Worm (Caenorhabditis elegans) whole organism, mixed stage, embryonic: ENCODE data around the gene ncap-1.

Experiments used
- M03D4.4 ChIP-seq: sonication (generic microtip); optimal IDR thresholded peaks from 2 replicates; lab custom pipeline; 2017; ENCODE audit warnings: mild to moderate bottlenecking, missing genetic modification characterization, missing compliant biosample characterization
- bed-3 ChIP-seq: fragments of 200-800 bp; sonication (Bioruptor generic); optimal IDR thresholded peaks from 3 replicates; lab custom pipeline; 2018; ENCODE audit warnings: mild to moderate bottlenecking, missing genetic modification characterization, moderate library complexity, missing compliant biosample characterization
- blmp-1 ChIP-seq: fragments of 150-350 bp; optimal IDR thresholded peaks from 2 replicates; lab custom pipeline; 2014; ENCODE audit warnings: missing biosample characterization, missing genetic modification characterization
- ceh-39 ChIP-seq: fragments of 150-350 bp; optimal IDR thresholded peaks from 2 replicates; lab custom pipeline; 2014; ENCODE audit warnings: missing biosample characterization, missing genetic modification characterization
- ceh-43 ChIP-seq: fragments of 200-800 bp; sonication (Bioruptor generic); optimal IDR thresholded peaks from 2 replicates; lab custom pipeline; 2018; ENCODE audit warnings: mild to moderate bottlenecking, missing genetic modification characterization, moderate library complexity, missing compliant biosample characterization
- ceh-83 ChIP-seq: fragments of 200-800 bp; sonication (Bioruptor generic); optimal IDR thresholded peaks from 2 replicates; lab custom pipeline; 2018; ENCODE audit warnings: mild to moderate bottlenecking, missing genetic modification characterization, missing compliant biosample characterization
- ces-1 ChIP-seq: fragments of 150-350 bp; optimal IDR thresholded peaks from 2 replicates; lab custom pipeline; 2014; ENCODE audit warnings: missing biosample characterization, missing genetic modification reagents, missing genetic modification characterization
- cnd-1 ChIP-seq: fragments of 200-800 bp; sonication (Bioruptor generic); optimal IDR thresholded peaks from 2 replicates; lab custom pipeline; 2018; ENCODE audit warnings: mild to moderate bottlenecking, missing genetic modification characterization, missing compliant biosample characterization
- drap-1 ChIP-seq: fragments of 200-800 bp; sonication (Bioruptor generic); optimal IDR thresholded peaks from 3 replicates; lab custom pipeline; 2018; ENCODE audit warnings: mild to moderate bottlenecking, missing genetic modification characterization, missing compliant biosample characterization
- elt-1 ChIP-seq: sonication (generic microtip); optimal IDR thresholded peaks from 2 replicates; lab custom pipeline; 2017; ENCODE audit warnings: missing genetic modification characterization, mild to moderate bottlenecking, missing compliant biosample characterization, antibody characterized with exemption, moderate library complexity, borderline replicate concordance; ENCODE audit not compliant: insufficient read depth
- flh-1 ChIP-seq: fragments of 200-800 bp; sonication (Bioruptor generic); optimal IDR thresholded peaks from 2 replicates; lab custom pipeline; 2018; ENCODE audit warnings: mild to moderate bottlenecking, missing genetic modification characterization, moderate library complexity, missing compliant biosample characterization
- ham-2 ChIP-seq: fragments of 200-800 bp; sonication (Bioruptor generic); optimal IDR thresholded peaks from 2 replicates; lab custom pipeline; 2018; ENCODE audit warnings: mild to moderate bottlenecking, missing genetic modification characterization, missing compliant biosample characterization
- hlh-1 ChIP-seq: fragments of 150-350 bp; optimal IDR thresholded peaks from 2 replicates; lab custom pipeline; 2014; ENCODE audit warnings: missing biosample characterization, missing genetic modification reagents, missing genetic modification characterization
- lin-13 ChIP-seq: fragments of 150-350 bp; optimal IDR thresholded peaks from 2 replicates; lab custom pipeline; 2014; ENCODE audit warnings: missing biosample characterization, missing genetic modification characterization
- lsy-2 ChIP-seq: fragments of 150-350 bp; optimal IDR thresholded peaks from 2 replicates; lab custom pipeline; 2014; ENCODE audit warnings: missing biosample characterization, missing genetic modification characterization
- mab-5 ChIP-seq: fragments of 150-350 bp; optimal IDR thresholded peaks from 2 replicates; lab custom pipeline; 2014; ENCODE audit warnings: missing biosample characterization, missing genetic modification characterization
- mep-1 ChIP-seq: fragments of 150-350 bp; optimal IDR thresholded peaks from 2 replicates; lab custom pipeline; 2017; ENCODE audit warnings: missing biosample characterization, missing genetic modification reagents, missing genetic modification characterization, inconsistent platforms
- mls-2 ChIP-seq: sonication (generic microtip); optimal IDR thresholded peaks from 2 replicates; lab custom pipeline; 2016; ENCODE audit warnings: mild to moderate bottlenecking, missing genetic modification characterization, moderate library complexity, missing compliant biosample characterization
- nhr-12 ChIP-seq: fragments of 150-350 bp; optimal IDR thresholded peaks from 2 replicates; lab custom pipeline; 2014; ENCODE audit warnings: missing biosample characterization, missing genetic modification characterization
- nhr-2 ChIP-seq: fragments of 150-350 bp; optimal IDR thresholded peaks from 2 replicates; lab custom pipeline; 2014; ENCODE audit warnings: missing biosample characterization, missing genetic modification characterization
- nhr-237 ChIP-seq: fragments of 150-350 bp; optimal IDR thresholded peaks from 2 replicates; lab custom pipeline; 2014; ENCODE audit warnings: missing biosample characterization, missing genetic modification characterization
- nhr-76 ChIP-seq: sonication (generic microtip); optimal IDR thresholded peaks from 2 replicates; lab custom pipeline; 2017; ENCODE audit warnings: missing biosample characterization, missing genetic modification characterization
- pha-4 ChIP-seq: fragments of 150-350 bp; optimal IDR thresholded peaks from 2 replicates; lab custom pipeline; 2018; ENCODE audit warnings: missing biosample characterization, missing genetic modification reagents, missing genetic modification characterization
- sem-2 ChIP-seq: fragments of 200-800 bp; sonication (Bioruptor generic); optimal IDR thresholded peaks from 2 replicates; lab custom pipeline; 2018; ENCODE audit warnings: mild to moderate bottlenecking, missing genetic modification characterization, missing compliant biosample characterization
- snpc-4 ChIP-seq: fragments of 150-350 bp; optimal IDR thresholded peaks from 2 replicates; lab custom pipeline; 2014; ENCODE audit warnings: missing biosample characterization, missing genetic modification characterization
- sptf-1 ChIP-seq: sonication (generic microtip); optimal IDR thresholded peaks from 2 replicates; lab custom pipeline; 2017; ENCODE audit warnings: mild to moderate bottlenecking, missing genetic modification characterization, moderate library complexity, missing compliant biosample characterization
- tbx-8 ChIP-seq: fragments of 200-800 bp; sonication (Bioruptor generic); optimal IDR thresholded peaks from 2 replicates; lab custom pipeline; 2018; ENCODE audit warnings: mild to moderate bottlenecking, missing genetic modification characterization, moderate library complexity, missing compliant biosample characterization
- unc-39 ChIP-seq: fragments of 150-350 bp; optimal IDR thresholded peaks from 2 replicates; lab custom pipeline; 2014; ENCODE audit warnings: missing biosample characterization, missing genetic modification characterization
- unc-62 ChIP-seq: fragments of 150-350 bp; optimal IDR thresholded peaks from 2 replicates; lab custom pipeline; 2014; ENCODE audit warnings: missing biosample characterization, missing genetic modification reagents, missing genetic modification characterization
- zip-8 ChIP-seq: fragments of 150-350 bp; optimal IDR thresholded peaks from 2 replicates; lab custom pipeline; 2014; ENCODE audit warnings: missing biosample characterization, missing genetic modification characterization
- ztf-11 ChIP-seq: fragments of 150-350 bp; optimal IDR thresholded peaks from 2 replicates; lab custom pipeline; 2014; ENCODE audit warnings: missing biosample characterization, missing genetic modification characterization

Gene ncap-1

DNA sequence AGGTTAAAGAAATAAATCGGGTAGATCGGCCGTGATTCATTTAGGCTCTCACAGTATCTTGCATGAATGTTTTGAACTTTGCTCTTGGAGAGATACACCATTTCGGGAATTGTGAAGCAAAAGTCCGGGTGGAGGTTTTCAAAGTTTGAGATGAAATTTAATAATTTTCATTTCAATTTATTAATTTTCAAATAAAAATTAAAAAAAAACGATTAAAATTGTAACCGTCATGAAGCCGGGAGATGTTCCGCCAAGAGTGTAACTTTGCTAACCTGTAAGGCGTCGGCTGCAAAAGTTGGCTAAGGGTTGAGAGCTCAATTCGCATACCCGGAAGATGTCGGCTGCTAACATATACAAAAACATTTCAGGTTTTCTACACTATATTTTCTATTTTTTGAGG, 15.2 kb upstream of the ncap-1 start, which contains the start of gene irld-67:
Gene irld-67, minus strand, starts transcription at position 101 of the 400 bp plus-strand sequence.
- TF ChIP-seq ces-1: no peak
- TF ChIP-seq mep-1: no peak
- no peak for TF ChIP-seq ceh-39 (tag; lab: Kevin White, UChicago)
- TF ChIP-seq snpc-4 (tag; lab: Kevin White, UChicago): no peak
- no peak for TF ChIP-seq blmp-1 (tag; lab: Kevin White, UChicago)
- TF ChIP-seq sem-2: no peak

DNA sequence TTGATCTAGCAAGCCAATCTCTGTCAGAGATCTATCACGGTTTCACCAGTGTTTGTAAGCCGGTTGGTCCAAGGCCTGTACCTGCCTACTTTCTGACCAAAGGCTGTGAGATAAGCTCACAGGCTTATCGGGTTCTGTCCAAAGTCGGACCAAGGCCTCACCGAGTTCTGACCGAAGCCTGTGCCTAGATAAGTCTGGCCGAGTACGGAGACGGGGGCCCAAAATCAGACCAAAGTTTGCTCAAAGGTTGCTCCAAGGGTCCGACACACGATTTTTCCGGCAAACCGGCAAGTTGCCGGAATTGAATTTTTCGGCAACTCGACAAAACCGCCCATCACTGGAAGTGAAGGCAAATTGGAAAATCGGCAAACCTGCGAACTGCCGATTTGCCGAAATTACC, 12.4 kb upstream of the ncap-1 start:
- TF ChIP-seq sem-2 (no peak), lin-13 (no peak), sptf-1 (tag; lab: Kevin White, UChicago) (no peak), ces-1 (no peak)

DNA sequence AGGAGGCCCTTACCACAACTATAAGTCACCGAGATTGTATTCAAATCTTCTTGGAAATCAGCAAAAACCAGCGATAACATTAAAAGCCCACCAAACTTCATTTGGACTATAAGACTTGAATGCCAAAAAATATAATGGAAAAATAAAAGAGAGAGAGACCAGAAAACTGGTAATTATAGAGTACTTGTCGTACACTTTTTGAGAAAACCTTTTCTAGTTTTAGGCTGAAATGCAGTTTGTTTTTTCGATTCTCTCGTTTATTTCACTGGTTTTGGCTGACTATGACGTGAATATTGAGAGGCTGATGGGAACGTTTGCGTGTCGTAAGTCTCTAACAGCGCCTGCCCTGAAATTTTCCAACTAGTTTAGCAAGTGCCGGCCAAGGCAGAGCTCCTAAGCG, 11.4 kb upstream of the ncap-1 start, which contains the start of the genes irld-64 and irld-63:
Gene irld-64, minus strand, starts transcription at position 101 of the 400 bp plus-strand sequence.
Gene irld-63, plus strand, starts transcription at position 230 of the 400 bp plus-strand sequence.
- TF ChIP-seq lsy-2 (tag; lab: Kevin White, UChicago) (no peak), ceh-83 (GFP tag; lab: Kevin White, UChicago) (no peak), blmp-1 (tag; lab: Kevin White, UChicago) (no peak), ces-1 (no peak), tbx-8 (GFP tag; lab: Kevin White, UChicago) (no peak), hlh-1 (tag; lab: Kevin White, UChicago) (no peak), mab-5 (no peak), mls-2 (tag; lab: Kevin White, UChicago) (no peak), sptf-1 (tag; lab: Kevin White, UChicago) (no peak), ceh-43 (GFP tag; lab: Kevin White, UChicago) (no peak), lin-13 (no peak), ceh-39 (tag; lab: Kevin White, UChicago) (no peak), unc-39 (no peak), pha-4 (tag; lab: Kevin White, UChicago) (no peak), M03D4.4 (no peak)

DNA sequence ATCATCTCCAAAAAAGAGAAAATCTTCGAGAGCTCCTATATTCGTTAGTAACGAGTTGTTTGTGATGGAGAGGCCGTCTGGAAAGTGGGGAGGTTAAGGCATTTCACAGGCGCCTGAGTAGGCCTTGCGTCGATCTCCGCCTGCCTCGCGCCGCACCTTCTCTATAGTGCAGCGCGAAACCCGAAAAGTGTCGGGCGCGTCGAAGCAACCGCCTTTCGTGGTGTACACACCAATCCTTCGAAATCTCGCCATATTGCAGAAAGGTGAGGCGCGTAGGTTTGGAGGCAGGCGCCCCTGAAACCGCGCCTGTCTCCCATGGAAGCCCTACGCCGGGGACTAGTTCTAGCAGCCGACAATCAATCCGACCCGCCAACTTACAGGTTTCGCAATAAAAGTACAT, 10.7 kb upstream of the ncap-1 start:
- TF ChIP-seq nhr-12 (tag; lab: Kevin White, UChicago) (no peak), zip-8 (tag; lab: Kevin White, UChicago) (no peak), ceh-43 (GFP tag; lab: Kevin White, UChicago) (no peak), nhr-237 (tag; lab: Kevin White, UChicago) (no peak), unc-62 (no peak), unc-39 (no peak), blmp-1 (tag; lab: Kevin White, UChicago) (no peak), hlh-1 (tag; lab: Kevin White, UChicago) (no peak), snpc-4 (tag; lab: Kevin White, UChicago) (no peak), mab-5 (no peak), drap-1 (GFP tag; lab: Kevin White, UChicago) (no peak), mep-1 (no peak), ztf-11 (tag; lab: Kevin White, UChicago) (no peak), tbx-8 (GFP tag; lab: Kevin White, UChicago) (no peak), ham-2 (GFP tag; lab: Kevin White, UChicago) (no peak)

DNA sequence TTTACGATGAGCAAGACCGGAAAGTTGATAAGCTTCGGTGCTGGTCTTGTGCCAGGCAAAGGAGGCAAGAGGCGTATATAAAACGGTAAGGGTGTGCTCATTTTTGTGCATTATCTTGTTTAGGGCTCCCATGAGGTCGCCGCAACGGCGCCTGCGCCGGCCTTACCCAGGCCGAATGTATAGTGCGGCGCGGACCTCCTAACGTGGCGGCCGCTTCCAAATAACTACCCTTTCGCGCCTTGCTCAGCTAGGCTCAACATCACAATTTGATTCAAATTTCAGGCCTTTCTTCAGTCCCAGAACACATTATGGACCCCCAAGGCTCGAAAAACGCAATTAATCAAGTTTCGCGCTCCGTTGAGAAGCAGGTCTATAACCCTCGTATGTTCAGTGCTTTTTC, 8.4 kb upstream of the ncap-1 start, which contains the start of the genes ZK355.3 and ZK355.8:
Gene ZK355.3, minus strand, starts transcription at position 101 of the 400 bp plus-strand sequence.
Gene ZK355.8, plus strand, starts transcription at position 272 of the 400 bp plus-strand sequence.
- TF ChIP-seq drap-1 (GFP tag; lab: Kevin White, UChicago): no peak
- TF ChIP-seq snpc-4 (tag; lab: Kevin White, UChicago): no peak
- TF ChIP-seq flh-1 (GFP tag; lab: Kevin White, UChicago): no peak
- no peak for TF ChIP-seq lin-13
- no peak for TF ChIP-seq ztf-11 (tag; lab: Kevin White, UChicago)
- no peak for TF ChIP-seq nhr-76
- TF ChIP-seq mab-5: no peak
- no peak for TF ChIP-seq nhr-12 (tag; lab: Kevin White, UChicago)
- no peak for TF ChIP-seq sptf-1 (tag; lab: Kevin White, UChicago)
- TF ChIP-seq tbx-8 (GFP tag; lab: Kevin White, UChicago): no peak
- TF ChIP-seq bed-3 (GFP tag; lab: Kevin White, UChicago): no peak

DNA sequence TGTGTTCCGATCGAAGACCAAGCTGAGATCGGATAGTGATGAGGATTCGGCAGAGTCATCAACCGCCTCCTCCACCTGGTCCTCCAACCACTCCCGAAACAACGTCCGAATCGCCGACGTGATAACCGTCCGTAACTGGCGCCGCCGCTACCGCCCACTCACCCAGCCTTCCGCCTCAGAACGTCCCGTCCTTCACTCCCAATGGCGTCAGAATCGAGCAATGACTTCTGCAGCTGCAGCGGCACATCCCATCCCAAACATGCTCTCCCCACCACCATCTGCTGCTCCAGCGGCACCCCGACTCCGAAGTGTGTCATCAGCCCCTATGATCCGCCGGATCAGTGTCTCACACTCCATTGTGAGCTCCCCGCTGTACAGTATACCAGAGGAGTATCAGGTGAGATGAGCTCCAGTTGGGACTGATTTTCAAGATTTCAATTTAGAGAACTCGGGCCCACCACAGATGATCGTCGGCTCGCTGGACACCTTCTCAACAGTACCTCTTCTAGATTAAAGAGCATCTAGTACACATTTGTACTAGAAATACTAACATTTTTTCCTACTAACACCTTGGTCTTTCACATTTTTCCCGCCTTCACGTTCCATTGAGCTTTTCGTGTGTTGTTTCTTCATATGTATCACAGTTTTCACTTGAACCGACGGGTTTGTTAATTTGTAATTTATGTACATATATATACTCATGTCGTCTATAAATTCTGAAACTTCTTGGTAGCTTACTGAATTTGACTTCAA, 6.9 kb upstream of the ncap-1 start:
- TF ChIP-seq flh-1 (GFP tag; lab: Kevin White, UChicago) (no peak), nhr-2 (tag; lab: Kevin White, UChicago) (no peak), zip-8 (tag; lab: Kevin White, UChicago) (no peak), tbx-8 (GFP tag; lab: Kevin White, UChicago) (no peak), elt-1 (tag; lab: Kevin White, UChicago) (no peak), lsy-2 (tag; lab: Kevin White, UChicago) (no peak), cnd-1 (no peak), sptf-1 (tag; lab: Kevin White, UChicago) (no peak), bed-3 (GFP tag; lab: Kevin White, UChicago) (no peak), unc-39 (no peak)
